Fruit fly (Drosophila melanogaster) whole organism, embryonic: ENCODE results near the gene CG4009.

Source experiments
- Asciz ChIP-seq: fragments of 200-800 bp; sonication (Bioruptor generic); optimal IDR thresholded peaks from 2 replicates; lab custom pipeline; 2017; ENCODE audit warnings: missing biosample characterization, mild to moderate bottlenecking, missing genetic modification characterization, missing genetic modification reagents
- Atf3 ChIP-seq: fragments of 200-800 bp; sonication (Bioruptor generic); optimal IDR thresholded peaks from 3 replicates; lab custom pipeline; 2016; ENCODE audit warnings: missing biosample characterization, missing genetic modification characterization
- Awh ChIP-seq: fragments of 200-800 bp; sonication (Bioruptor generic); IDR thresholded peaks from 2 replicates; pipeline ENCODE4, ENCODE4 v1.3.6; 2022; ENCODE audit warnings: missing biosample characterization, missing genetic modification characterization
- CG10209 ChIP-seq: fragments of 200-800 bp; sonication (Bioruptor generic); optimal IDR thresholded peaks from 3 replicates; lab custom pipeline; 2017; ENCODE audit warnings: missing biosample characterization, mild to moderate bottlenecking, missing genetic modification characterization, missing genetic modification reagents
- CG11093 ChIP-seq: fragments of 200-800 bp; sonication (Bioruptor generic); IDR thresholded peaks from 3 replicates; pipeline ENCODE4 v1.3.6; 2022; ENCODE audit warnings: missing biosample characterization, missing genetic modification characterization
- CG11247 ChIP-seq: fragments of 200-800 bp; sonication (Bioruptor generic); IDR thresholded peaks from 2 replicates; pipeline ENCODE4 v1.3.6; 2022; ENCODE audit warnings: missing biosample characterization, missing genetic modification characterization
- CG11504 ChIP-seq: fragments of 200-800 bp; sonication (Bioruptor generic); optimal IDR thresholded peaks from 3 replicates; lab custom pipeline; 2019; ENCODE audit warnings: missing biosample characterization, mild to moderate bottlenecking, missing genetic modification characterization, moderate library complexity
- CG1233 ChIP-seq: fragments of 200-800 bp; sonication (Bioruptor generic); optimal IDR thresholded peaks from 4 replicates; lab custom pipeline; 2018; ENCODE audit warnings: missing biosample characterization, mild to moderate bottlenecking, missing genetic modification characterization
- CG12391 ChIP-seq: fragments of 200-800 bp; sonication (Bioruptor generic); optimal IDR thresholded peaks from 3 replicates; lab custom pipeline; 2018; ENCODE audit warnings: missing biosample characterization, mild to moderate bottlenecking, missing genetic modification characterization, moderate library complexity
- CG13296 ChIP-seq: fragments of 200-800 bp; sonication (Bioruptor generic); optimal IDR thresholded peaks from 3 replicates; lab custom pipeline; 2018; ENCODE audit warnings: missing biosample characterization, mild to moderate bottlenecking, missing genetic modification characterization
- CG1529 ChIP-seq: fragments of 200-800 bp; sonication (Bioruptor generic); optimal IDR thresholded peaks from 3 replicates; lab custom pipeline; 2018; ENCODE audit warnings: missing biosample characterization, missing genetic modification characterization
- CG15514 ChIP-seq: fragments of 200-800 bp; sonication (Bioruptor generic); optimal IDR thresholded peaks from 3 replicates; lab custom pipeline; 2017; ENCODE audit warnings: missing biosample characterization, missing genetic modification characterization, mild to moderate bottlenecking, moderate library complexity, missing genetic modification reagents
- CG15696 ChIP-seq: fragments of 200-800 bp; sonication (Bioruptor generic); optimal IDR thresholded peaks from 2 replicates; lab custom pipeline; 2019; ENCODE audit warnings: missing biosample characterization, mild to moderate bottlenecking, missing genetic modification characterization, moderate library complexity
- CG17568 ChIP-seq: fragments of 200-800 bp; sonication (Bioruptor generic); optimal IDR thresholded peaks from 2 replicates; lab custom pipeline; 2018; ENCODE audit warnings: missing biosample characterization, mild to moderate bottlenecking, missing genetic modification characterization, moderate library complexity
- CG17912 ChIP-seq: fragments of 200-800 bp; sonication (Bioruptor generic); optimal IDR thresholded peaks from 2 replicates; lab custom pipeline; 2018; ENCODE audit warnings: missing biosample characterization, mild to moderate bottlenecking, missing genetic modification characterization
- CG18476 ChIP-seq: fragments of 200-800 bp; sonication (Bioruptor generic); optimal IDR thresholded peaks from 2 replicates; lab custom pipeline; 2016; ENCODE audit warnings: missing biosample characterization, mild to moderate bottlenecking, missing genetic modification characterization
- CG2202 ChIP-seq: fragments of 200-800 bp; sonication (Bioruptor generic); optimal IDR thresholded peaks from 2 replicates; lab custom pipeline; 2018; ENCODE audit warnings: missing biosample characterization, mild to moderate bottlenecking, missing genetic modification characterization
- CG2678 ChIP-seq: fragments of 200-800 bp; sonication (Bioruptor generic); optimal IDR thresholded peaks from 3 replicates; lab custom pipeline; 2019; ENCODE audit warnings: missing biosample characterization, mild to moderate bottlenecking, missing genetic modification characterization, moderate library complexity
- CG31224 ChIP-seq: fragments of 200-800 bp; sonication (Bioruptor generic); IDR thresholded peaks from 2 replicates; pipeline ENCODE4 v1.3.6; 2022; ENCODE audit warnings: missing biosample characterization, missing genetic modification characterization
- CG31365 ChIP-seq: fragments of 200-800 bp; sonication (Bioruptor generic); optimal IDR thresholded peaks from 2 replicates; lab custom pipeline; 2018; ENCODE audit warnings: missing biosample characterization, mild to moderate bottlenecking, missing genetic modification characterization
- CG32532 ChIP-seq: fragments of 200-800 bp; sonication (Bioruptor generic); IDR thresholded peaks from 2 replicates; pipeline ENCODE4 v1.3.6; 2022; ENCODE audit warnings: missing biosample characterization, missing genetic modification characterization
- CG34224 ChIP-seq: fragments of 200-800 bp; sonication (Bioruptor generic); IDR thresholded peaks from 3 replicates; pipeline ENCODE4 v1.3.6; 2022; ENCODE audit warnings: missing biosample characterization, missing genetic modification characterization; ENCODE audit not compliant: partially characterized antibody
- CG4730 ChIP-seq: fragments of 200-800 bp; sonication (Bioruptor generic); IDR thresholded peaks from 2 replicates; pipeline ENCODE4 v1.3.6; 2022; ENCODE audit warnings: missing biosample characterization, missing genetic modification characterization
- CG6854 ChIP-seq: fragments of 200-800 bp; sonication (Bioruptor generic); optimal IDR thresholded peaks from 3 replicates; lab custom pipeline; 2017; ENCODE audit warnings: missing biosample characterization, mild to moderate bottlenecking, missing genetic modification characterization
- CG8388 ChIP-seq: fragments of 200-800 bp; sonication (Bioruptor generic); optimal IDR thresholded peaks from 2 replicates; lab custom pipeline; 2019; ENCODE audit warnings: missing biosample characterization, mild to moderate bottlenecking, missing genetic modification characterization, moderate library complexity
- CG9437 ChIP-seq: fragments of 200-800 bp; sonication (Bioruptor generic); optimal IDR thresholded peaks from 2 replicates; lab custom pipeline; 2018; ENCODE audit warnings: missing biosample characterization, mild to moderate bottlenecking, missing genetic modification characterization
- Dip3 ChIP-seq: fragments of 200-800 bp; sonication (Bioruptor generic); optimal IDR thresholded peaks from 3 replicates; lab custom pipeline; 2016; ENCODE audit warnings: missing biosample characterization, missing genetic modification characterization
- Doc3 ChIP-seq: fragments of 200-800 bp; sonication (Bioruptor generic); IDR thresholded peaks from 3 replicates; pipeline ENCODE4 v1.3.6; 2022; ENCODE audit warnings: missing biosample characterization, missing genetic modification characterization; ENCODE audit not compliant: partially characterized antibody
- Drgx ChIP-seq: fragments of 200-800 bp; sonication (Bioruptor generic); IDR thresholded peaks from 2 replicates; pipeline ENCODE4 v1.3.6; 2022; ENCODE audit warnings: missing biosample characterization, missing genetic modification characterization
- HLH3B ChIP-seq: fragments of 200-800 bp; sonication (Bioruptor generic); IDR thresholded peaks from 2 replicates; pipeline ENCODE4 v1.3.6; 2022; ENCODE audit warnings: missing biosample characterization, missing genetic modification characterization
- Mad ChIP-seq: fragments of 200-800 bp; sonication (Bioruptor generic); optimal IDR thresholded peaks from 2 replicates; lab custom pipeline; 2016; ENCODE audit warnings: missing biosample characterization, missing genetic modification characterization
- Oaz ChIP-seq: fragments of 200-800 bp; sonication (Bioruptor generic); IDR thresholded peaks from 2 replicates; pipeline ENCODE4 v1.3.6; 2022; ENCODE audit warnings: missing biosample characterization, missing genetic modification characterization
- Sox100B ChIP-seq: fragments of 200-800 bp; sonication (Bioruptor generic); optimal IDR thresholded peaks from 3 replicates; lab custom pipeline; 2018; ENCODE audit warnings: missing biosample characterization, mild to moderate bottlenecking, missing genetic modification characterization
- Xrp1 ChIP-seq: fragments of 200-800 bp; sonication (Bioruptor generic); IDR thresholded peaks from 2 replicates; pipeline ENCODE4 v1.3.6; 2022; ENCODE audit warnings: missing biosample characterization, missing genetic modification characterization
- YL-1 ChIP-seq: fragments of 200-800 bp; sonication (Bioruptor generic); optimal IDR thresholded peaks from 3 replicates; lab custom pipeline; 2017; ENCODE audit warnings: missing biosample characterization, mild to moderate bottlenecking, missing genetic modification characterization
- br ChIP-seq: fragments of >200 bp; optimal IDR thresholded peaks from 2 replicates; lab custom pipeline; 2017
- cato ChIP-seq: fragments of 200-800 bp; sonication (Bioruptor generic); optimal IDR thresholded peaks from 2 replicates; lab custom pipeline; 2016; ENCODE audit warnings: missing biosample characterization, missing genetic modification characterization, borderline replicate concordance
- croc ChIP-seq: fragments of 200-800 bp; sonication (Bioruptor generic); conservative IDR thresholded peaks from 3 replicates; pipeline ENCODE4 v1.3.6; 2022; ENCODE audit warnings: missing biosample characterization, missing genetic modification characterization
- crol ChIP-seq: fragments of 200-800 bp; sonication (Bioruptor generic); IDR thresholded peaks from 2 replicates; pipeline ENCODE4 v1.3.6; 2022; ENCODE audit warnings: missing biosample characterization, missing genetic modification characterization
- dan ChIP-seq: fragments of 200-800 bp; sonication (Bioruptor generic); IDR thresholded peaks from 2 replicates; pipeline ENCODE4 v1.3.6; 2022; ENCODE audit warnings: missing biosample characterization, missing genetic modification characterization
- disco-r ChIP-seq: fragments of 200-800 bp; sonication (Bioruptor generic); optimal IDR thresholded peaks from 2 replicates; lab custom pipeline; 2016; ENCODE audit warnings: missing biosample characterization, missing genetic modification characterization
- dm ChIP-seq: fragments of 200-800 bp; sonication (Bioruptor generic); optimal IDR thresholded peaks from 3 replicates; lab custom pipeline; 2016; ENCODE audit warnings: missing biosample characterization, missing genetic modification characterization
- fd64A ChIP-seq: fragments of 200-800 bp; sonication (Bioruptor generic); optimal IDR thresholded peaks from 3 replicates; lab custom pipeline; 2018; ENCODE audit warnings: missing biosample characterization, mild to moderate bottlenecking, missing genetic modification characterization
- gsb ChIP-seq: fragments of 200-800 bp; sonication (Bioruptor generic); IDR thresholded peaks from 2 replicates; pipeline ENCODE4 v1.3.6; 2022; ENCODE audit warnings: missing biosample characterization, missing genetic modification characterization
- pfk ChIP-seq: fragments of 200-800 bp; sonication (Bioruptor generic); optimal IDR thresholded peaks from 2 replicates; lab custom pipeline; 2018; ENCODE audit warnings: missing biosample characterization, mild to moderate bottlenecking, missing genetic modification characterization, moderate library complexity
- pnt ChIP-seq: fragments of 200-800 bp; sonication (Bioruptor generic); optimal IDR thresholded peaks from 3 replicates; lab custom pipeline; 2016; ENCODE audit warnings: missing biosample characterization, missing genetic modification characterization
- sisA ChIP-seq: fragments of 200-800 bp; sonication (Bioruptor generic); IDR thresholded peaks from 2 replicates; pipeline ENCODE4 v1.3.6; 2022; ENCODE audit warnings: missing biosample characterization, missing genetic modification characterization
- tgo ChIP-seq: fragments of 200-800 bp; sonication (Bioruptor generic); IDR thresholded peaks from 3 replicates; pipeline ENCODE4 v1.3.6; 2022; ENCODE audit warnings: missing biosample characterization, missing genetic modification characterization
- tin ChIP-seq: fragments of 200-800 bp; sonication (Bioruptor generic); optimal IDR thresholded peaks from 3 replicates; lab custom pipeline; 2016; ENCODE audit warnings: missing biosample characterization, missing genetic modification characterization
- trem ChIP-seq: fragments of 200-800 bp; optimal IDR thresholded peaks from 3 replicates; lab custom pipeline; 2019; ENCODE audit warnings: missing biosample characterization, mild to moderate bottlenecking, missing genetic modification characterization, moderate library complexity
- yki ChIP-seq: fragments of >200 bp; optimal IDR thresholded peaks from 3 replicates; lab custom pipeline; 2018
- zen ChIP-seq: fragments of 200-800 bp; sonication (Bioruptor generic); optimal IDR thresholded peaks from 3 replicates; lab custom pipeline; 2018; ENCODE audit warnings: missing biosample characterization, mild to moderate bottlenecking, missing genetic modification characterization, moderate library complexity

Gene CG4009

dm6 chr3R:17081359-17081935 is 45.6 kb upstream of the CG4009 start (continued):
- TF ChIP-seq CG11093 (no peak), zen (tag; lab: Kevin White, UChicago) (no peak), tgo (GFP tag; lab: Robert Waterston, UW) (no peak), CG6854 (GFP tag; lab: Kevin White, UChicago) (no peak), CG15696 (tag; lab: Kevin White, UChicago) (no peak), Drgx (GFP tag; lab: Robert Waterston, UW) (peak; percentile 84), croc (no peak), CG1233 (no peak), br (lab: Kevin White, UChicago) (no peak), HLH3B (GFP tag; lab: Robert Waterston, UW) (no peak), pfk (GFP tag; lab: Kevin White, UChicago) (no peak), CG11247 (GFP tag; lab: Robert Waterston, UW) (no peak), dm (no peak), CG10209 (no peak), disco-r (no peak), Awh (no peak), CG9437 (GFP tag; lab: Kevin White, UChicago) (peak; percentile 9), CG17568 (GFP tag; lab: Kevin White, UChicago) (no peak), dan (no peak), crol (GFP tag; lab: Robert Waterston, UW) (no peak), CG31224 (GFP tag; lab: Robert Waterston, UW) (no peak), CG15514 (GFP tag; lab: Kevin White, UChicago) (no peak), yki (lab: Kevin White, UChicago) (no peak), CG2202 (tag; lab: Kevin White, UChicago) (no peak), CG12391 (tag; lab: Kevin White, UChicago) (peak; percentile 27), Atf3 (GFP tag; lab: Kevin White, UChicago) (no peak), sisA (no peak), tin (GFP tag; lab: Kevin White, UChicago) (no peak), Asciz (GFP tag; lab: Kevin White, UChicago) (no peak), Mad (GFP tag; lab: Kevin White, UChicago) (no peak), CG18476 (GFP tag; lab: Kevin White, UChicago) (no peak), CG8388 (GFP tag; lab: Kevin White, UChicago) (peak; percentile 34), CG11504 (tag; lab: Kevin White, UChicago) (peak; percentile 54), Sox100B (no peak), fd64A (GFP tag; lab: Kevin White, UChicago) (no peak), gsb (GFP tag; lab: Robert Waterston, UW) (no peak), CG4730 (no peak), Doc3 (GFP tag; lab: Robert Waterston, UW) (no peak), CG2678 (no peak), trem (tag; lab: Kevin White, UChicago) (no peak), pnt (GFP tag; lab: Kevin White, UChicago) (no peak), Xrp1 (GFP tag; lab: Robert Waterston, UW) (peak; percentile 28; the same call in 1 of the 2 replicates), Oaz (no peak), CG1529 (no peak), YL-1 (GFP tag; lab: Kevin White, UChicago) (no peak), cato (GFP tag; lab: Kevin White, UChicago) (no peak), CG13296 (GFP tag; lab: Kevin White, UChicago) (no peak), CG17912 (GFP tag; lab: Kevin White, UChicago) (no peak), CG31365 (tag; lab: Kevin White, UChicago) (no peak), CG34224 (GFP tag; lab: Robert Waterston, UW) (no peak), CG32532 (GFP tag; lab: Robert Waterston, UW) (no peak), Dip3 (GFP tag; lab: Kevin White, UChicago) (no peak)
